Fruit fly (Drosophila melanogaster): ENCODE measurements around the gene CG5391.

CG5391 gene

dm6 chr3R:22368077-22368776, 34.3 kb upstream of the CG5391 start (continued):
- peak in 1 of 3 experiments; percentile 27 for TF ChIP-seq lola (GFP tag; optimal IDR thresholded peaks at IDR 0.05)
- TF ChIP-seq mirr (GFP tag; optimal IDR thresholded peaks at IDR 0.05): no peak
- TF ChIP-seq unc-4 (GFP tag; IDR thresholded peaks at IDR 0.05; ENCODE audit: partially characterized antibody): peak; percentile 62
- no peak for TF ChIP-seq Dip2 (GFP tag; IDR thresholded peaks at IDR 0.05)
- TF ChIP-seq CG9215 (GFP tag; IDR thresholded peaks at IDR 0.05): no peak
- no peak for TF ChIP-seq psq (GFP tag; optimal IDR thresholded peaks at IDR 0.05)
- TF ChIP-seq CG10321 (GFP tag; IDR thresholded peaks at IDR 0.05): peak; percentile 93
- TF ChIP-seq Lpt (GFP tag; optimal IDR thresholded peaks at IDR 0.05): no peak
- TF ChIP-seq Poxn (GFP tag; IDR thresholded peaks at IDR 0.05): no peak
- no peak for TF ChIP-seq CrebB (tag; optimal IDR thresholded peaks at IDR 0.05)
- TF ChIP-seq abd-A (tag; optimal IDR thresholded peaks at IDR 0.05): peak; percentile 38
- peak; percentile 65 for TF ChIP-seq Med (GFP tag)
- TF ChIP-seq Blimp-1 (GFP tag; optimal IDR thresholded peaks at IDR 0.05): peak; percentile 96
- TF ChIP-seq trh (GFP tag; optimal IDR thresholded peaks at IDR 0.05): no peak
- TF ChIP-seq ranshi (GFP tag; IDR thresholded peaks at IDR 0.05): no peak
- peak; percentile 25 for TF ChIP-seq CG14710 (tag; optimal IDR thresholded peaks at IDR 0.05)
- TF ChIP-seq Chrac-16 (GFP tag; optimal IDR thresholded peaks at IDR 0.05): no peak
- no peak for TF ChIP-seq ssp (GFP tag; IDR thresholded peaks at IDR 0.05)
- no peak for TF ChIP-seq lov (optimal IDR thresholded peaks at IDR 0.05)
- no peak for TF ChIP-seq lov (GFP tag; IDR thresholded peaks at IDR 0.05)
- TF ChIP-seq D19A (tag; optimal IDR thresholded peaks at IDR 0.05): no peak
- no peak for TF ChIP-seq CG14667 (GFP tag; IDR thresholded peaks at IDR 0.05)
- no peak for TF ChIP-seq fru (optimal IDR thresholded peaks at IDR 0.05)
- TF ChIP-seq fd64A (GFP tag; optimal IDR thresholded peaks at IDR 0.05): no peak
- no peak for TF ChIP-seq sr (GFP tag; IDR thresholded peaks at IDR 0.05)
- no peak for TF ChIP-seq CG8944 (GFP tag; optimal IDR thresholded peaks at IDR 0.05)
- peak; percentile 5; the same call in 1 of the 2 replicates for TF ChIP-seq Ptx1 (GFP tag; IDR thresholded peaks at IDR 0.05)
- TF ChIP-seq CG13296 (GFP tag; optimal IDR thresholded peaks at IDR 0.05): no peak
- peak; percentile 67 for TF ChIP-seq Scr (GFP tag; IDR thresholded peaks at IDR 0.05; ENCODE audit: partially characterized antibody)
- TF ChIP-seq tgo (GFP tag; IDR thresholded peaks at IDR 0.05): no peak
- TF ChIP-seq CG8290 (GFP tag; optimal IDR thresholded peaks at IDR 0.05): no peak
- peak in 1 of 2 experiments; percentile 33 for TF ChIP-seq CG8290 (tag; optimal IDR thresholded peaks at IDR 0.05)
- no peak for TF ChIP-seq grau (tag; optimal IDR thresholded peaks at IDR 0.05)
- TF ChIP-seq CG2120 (GFP tag; optimal IDR thresholded peaks at IDR 0.05): no peak
- no peak for TF ChIP-seq run (tag; optimal IDR thresholded peaks at IDR 0.05)
- no peak for TF ChIP-seq CG6854 (GFP tag; optimal IDR thresholded peaks at IDR 0.05)
- TF ChIP-seq fd3F (GFP tag; optimal IDR thresholded peaks at IDR 0.05): no peak
- TF ChIP-seq Myb (GFP tag; optimal IDR thresholded peaks at IDR 0.05): no peak
- TF ChIP-seq CG12219 (GFP tag; optimal IDR thresholded peaks at IDR 0.05): no peak
- TF ChIP-seq slbo (GFP tag; IDR thresholded peaks at IDR 0.05): no peak
- TF ChIP-seq CG34224 (GFP tag; IDR thresholded peaks at IDR 0.05; ENCODE audit: partially characterized antibody): no peak
- TF ChIP-seq CG10431 (GFP tag; optimal IDR thresholded peaks at IDR 0.05): no peak
- TF ChIP-seq ash1 (GFP tag; optimal IDR thresholded peaks at IDR 0.05): no peak
- TF ChIP-seq CG13123 (GFP tag; optimal IDR thresholded peaks at IDR 0.05): no peak
- peak in 1 of 2 experiments; percentile 73 for TF ChIP-seq crp (GFP tag; optimal IDR thresholded peaks at IDR 0.05)
- TF ChIP-seq Hmx (GFP tag; optimal IDR thresholded peaks at IDR 0.05): no peak
- TF ChIP-seq CG14441 (GFP tag; IDR thresholded peaks at IDR 0.05): no peak
- TF ChIP-seq CG31388 (GFP tag; optimal IDR thresholded peaks at IDR 0.05): no peak
- peak; percentile 66; the same call in 1 of the 3 replicates for TF ChIP-seq hb (GFP tag; IDR thresholded peaks at IDR 0.05; ENCODE audit: partially characterized antibody)
- TF ChIP-seq CG7372 (GFP tag; IDR thresholded peaks at IDR 0.05): no peak
- TF ChIP-seq HLH4C (GFP tag; IDR thresholded peaks at IDR 0.05; ENCODE audit: partially characterized antibody): peak; percentile 37; the same call in 2 of the 3 replicates

All from whole organism, embryonic.